Fruit fly (Drosophila melanogaster): ENCODE measurements around the gene CG33223.

DNA sequence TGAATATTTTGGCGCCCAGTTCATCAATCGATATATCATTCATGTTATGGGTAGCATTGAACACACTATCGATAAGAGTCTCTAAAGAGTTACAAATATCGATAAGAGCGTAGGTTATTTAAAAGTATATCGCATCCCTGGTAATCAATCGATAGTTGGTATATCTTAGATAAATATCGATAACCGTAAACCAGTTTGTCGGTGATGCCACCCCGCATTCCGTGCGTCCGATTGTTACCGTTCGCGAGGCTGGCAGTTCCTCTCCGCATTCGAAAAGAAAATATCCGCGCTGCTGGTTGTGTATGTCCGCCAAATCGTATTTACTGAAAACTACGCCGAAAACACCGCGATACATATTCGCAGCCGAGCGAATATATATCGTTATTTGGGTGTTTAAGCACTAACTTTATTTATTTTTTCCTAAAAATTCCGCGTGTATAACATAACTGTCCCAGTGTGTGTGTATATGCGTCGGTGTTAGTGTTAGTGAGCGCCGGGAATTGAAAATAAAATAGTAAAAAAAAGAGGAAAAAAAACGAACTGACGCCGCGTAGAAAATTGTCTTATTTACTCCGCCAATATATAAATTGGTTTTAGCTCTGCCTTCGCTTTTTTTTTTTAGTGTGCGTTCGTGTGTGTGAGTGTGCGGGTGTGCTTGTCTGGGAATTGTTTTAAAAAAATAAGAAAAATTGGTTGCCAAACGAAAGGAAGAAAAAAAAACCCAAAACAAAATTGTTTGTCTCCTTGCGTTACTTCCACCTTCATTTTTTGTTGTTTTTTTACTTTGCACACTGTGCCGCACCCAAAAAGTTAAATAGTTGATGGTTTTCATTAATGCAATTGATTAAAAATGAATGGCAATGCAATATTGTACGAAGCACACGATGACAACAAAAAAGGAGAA is 33.7 kb upstream of the CG33223 start, which contains the start of gene Nrg:
- TF ChIP-seq EcR (GFP tag; optimal IDR thresholded peaks at IDR 0.05) (no peak), usp (GFP tag; optimal IDR thresholded peaks at IDR 0.05) (no peak), pan (optimal IDR thresholded peaks at IDR 0.05) (no peak), CG8478 (optimal IDR thresholded peaks at IDR 0.05) (no peak), Dll (optimal IDR thresholded peaks at IDR 0.05) (no peak)
